Worm (Caenorhabditis elegans): ENCODE data around the gene qua-1.

The qua-1 gene

ce11 chrII:8218266-8218665 lies 19.7 kb downstream of the qua-1 start:
- TF ChIP-seq pha-4 (tag; optimal IDR thresholded peaks at IDR 0.05) (no peak), snpc-4 (tag; optimal IDR thresholded peaks at IDR 0.05) (no peak), ceh-43 (GFP tag; optimal IDR thresholded peaks at IDR 0.05) (no peak), ces-1 (GFP tag; optimal IDR thresholded peaks at IDR 0.05) (no peak), bed-3 (GFP tag; optimal IDR thresholded peaks at IDR 0.05) (no peak), cnd-1 (tag; optimal IDR thresholded peaks at IDR 0.05) (no peak), sptf-1 (tag; optimal IDR thresholded peaks at IDR 0.05) (no peak), M03D4.4 (tag; optimal IDR thresholded peaks at IDR 0.05) (no peak)

ce11 chrII:8220267-8220666 lies 21.7 kb downstream of the qua-1 start:
- no peak for TF ChIP-seq M03D4.4 (tag; optimal IDR thresholded peaks at IDR 0.05)
- TF ChIP-seq unc-39 (tag; optimal IDR thresholded peaks at IDR 0.05): no peak
- no peak for TF ChIP-seq ces-1 (GFP tag; optimal IDR thresholded peaks at IDR 0.05)
- no peak for TF ChIP-seq elt-3 (tag; optimal IDR thresholded peaks at IDR 0.05)
- TF ChIP-seq ceh-43 (GFP tag; optimal IDR thresholded peaks at IDR 0.05): no peak
- TF ChIP-seq zip-8 (tag; optimal IDR thresholded peaks at IDR 0.05): no peak
- no peak for TF ChIP-seq ham-2 (GFP tag; optimal IDR thresholded peaks at IDR 0.05)
- no peak for TF ChIP-seq snpc-4 (tag; optimal IDR thresholded peaks at IDR 0.05)
- TF ChIP-seq nhr-237 (tag; optimal IDR thresholded peaks at IDR 0.05): no peak
- TF ChIP-seq blmp-1 (tag; optimal IDR thresholded peaks at IDR 0.05): no peak
- TF ChIP-seq sptf-1 (tag; optimal IDR thresholded peaks at IDR 0.05): no peak
- no peak for TF ChIP-seq ceh-83 (GFP tag; optimal IDR thresholded peaks at IDR 0.05)

ce11 chrII:8222309-8223065 lies 23.9 kb downstream of the qua-1 start, which contains the start of gene dab-1:
dab-1 (plus strand) TSS chrII:8222386.
- TF ChIP-seq mab-5 (tag; optimal IDR thresholded peaks at IDR 0.05): no peak
- TF ChIP-seq ces-1 (GFP tag; optimal IDR thresholded peaks at IDR 0.05): no peak
- peak; percentile 38 for TF ChIP-seq mep-1 (tag; optimal IDR thresholded peaks at IDR 0.05)
- no peak for TF ChIP-seq ztf-11 (tag; optimal IDR thresholded peaks at IDR 0.05)
- TF ChIP-seq zip-8 (tag; optimal IDR thresholded peaks at IDR 0.05): no peak
- TF ChIP-seq nhr-76 (tag; optimal IDR thresholded peaks at IDR 0.05): no peak
- TF ChIP-seq cnd-1 (tag; optimal IDR thresholded peaks at IDR 0.05): no peak
- TF ChIP-seq nhr-237 (tag; optimal IDR thresholded peaks at IDR 0.05): peak; percentile 18
- no peak for TF ChIP-seq M03D4.4 (tag; optimal IDR thresholded peaks at IDR 0.05)
- no peak for TF ChIP-seq hlh-1 (tag; optimal IDR thresholded peaks at IDR 0.05)
- no peak for TF ChIP-seq elt-3 (tag; optimal IDR thresholded peaks at IDR 0.05)
- TF ChIP-seq ham-2 (GFP tag; optimal IDR thresholded peaks at IDR 0.05): peak; percentile 41
- TF ChIP-seq unc-120 (tag; optimal IDR thresholded peaks at IDR 0.05; ENCODE audit: poor library complexity, severe bottlenecking): no peak
- TF ChIP-seq ceh-43 (GFP tag; optimal IDR thresholded peaks at IDR 0.05): no peak
- TF ChIP-seq bed-3 (GFP tag; optimal IDR thresholded peaks at IDR 0.05): no peak
- TF ChIP-seq flh-1 (GFP tag; optimal IDR thresholded peaks at IDR 0.05): no peak
- no peak for TF ChIP-seq unc-62 (GFP tag; optimal IDR thresholded peaks at IDR 0.05)
- no peak for TF ChIP-seq nhr-28 (tag; optimal IDR thresholded peaks at IDR 0.05)
- TF ChIP-seq pha-4 (tag; optimal IDR thresholded peaks at IDR 0.05): no peak
- peak; percentile 45 for TF ChIP-seq sem-2 (GFP tag; optimal IDR thresholded peaks at IDR 0.05)
- TF ChIP-seq lin-13 (tag; optimal IDR thresholded peaks at IDR 0.05): no peak
- TF ChIP-seq unc-39 (tag; optimal IDR thresholded peaks at IDR 0.05): no peak
- TF ChIP-seq drap-1 (GFP tag; optimal IDR thresholded peaks at IDR 0.05): peak; percentile 8
- TF ChIP-seq tbx-8 (GFP tag; optimal IDR thresholded peaks at IDR 0.05): no peak
- TF ChIP-seq lin-32 (GFP tag; optimal IDR thresholded peaks at IDR 0.05): no peak
- TF ChIP-seq ceh-83 (GFP tag; optimal IDR thresholded peaks at IDR 0.05): no peak
- TF ChIP-seq snpc-4 (tag; optimal IDR thresholded peaks at IDR 0.05): no peak
- TF ChIP-seq nhr-12 (tag; optimal IDR thresholded peaks at IDR 0.05): no peak
- TF ChIP-seq nhr-2 (tag; optimal IDR thresholded peaks at IDR 0.05): peak; percentile 42
- no peak for TF ChIP-seq elt-1 (tag; optimal IDR thresholded peaks at IDR 0.05; ENCODE audit: borderline replicate concordance, insufficient read depth)
- TF ChIP-seq sptf-1 (tag; optimal IDR thresholded peaks at IDR 0.05): peak; percentile 49
- TF ChIP-seq blmp-1 (tag; optimal IDR thresholded peaks at IDR 0.05): no peak
- no peak for TF ChIP-seq mls-2 (tag; optimal IDR thresholded peaks at IDR 0.05)
- peak; percentile 62 for TF ChIP-seq ceh-39 (tag; optimal IDR thresholded peaks at IDR 0.05)
- TF ChIP-seq lsy-2 (tag; optimal IDR thresholded peaks at IDR 0.05): no peak
